Fruit fly (Drosophila melanogaster) whole organism: ENCODE results near the gene CG4911.

Source experiments
- CG8478 ChIP-seq: fragments of >200 bp; optimal IDR thresholded peaks from 2 replicates; lab custom pipeline; 2018; ENCODE audit warnings: inconsistent platforms
- Dll ChIP-seq: fragments of >200 bp; optimal IDR thresholded peaks from 2 replicates; lab custom pipeline; 2017
- pan ChIP-seq: fragments of >200 bp; optimal IDR thresholded peaks from 2 replicates; lab custom pipeline; 2017
- usp ChIP-seq: fragments of >200 bp; optimal IDR thresholded peaks from 2 replicates; lab custom pipeline; 2017; ENCODE audit warnings: missing biosample characterization, missing genetic modification characterization, mixed read lengths

dm6 chr3L:9025680-9026079 is 46.9 kb downstream of the CG4911 start:
- TF ChIP-seq Dll (lab: Kevin White, UChicago), result no peak
- no peak for TF ChIP-seq pan (lab: Kevin White, UChicago)
- no peak for TF ChIP-seq usp (GFP tag; lab: Kevin White, UChicago)
- TF ChIP-seq CG8478, result no peak
